Worm (Caenorhabditis elegans): ENCODE data around the gene T14G10.8.

- TF ChIP-seq ztf-16 (tag; optimal IDR thresholded peaks at IDR 0.05), result no peak
- no peak for TF ChIP-seq ama-1 (optimal IDR thresholded peaks at IDR 0.05)
- TF ChIP-seq unc-55 (GFP tag; optimal IDR thresholded peaks at IDR 0.05), result no peak
- TF ChIP-seq mec-3 (tag; optimal IDR thresholded peaks at IDR 0.05; ENCODE audit: borderline replicate concordance), result no peak
- no peak for TF ChIP-seq lin-11 (tag; optimal IDR thresholded peaks at IDR 0.05)
- no peak for TF ChIP-seq pros-1 (tag; optimal IDR thresholded peaks at IDR 0.05)
Measured at ce11 chrIV:10110870-10111269, 35.9 kb downstream of the T14G10.8 start.
